Fruit fly (Drosophila melanogaster): ENCODE measurements around the gene EMC1.

DNA sequence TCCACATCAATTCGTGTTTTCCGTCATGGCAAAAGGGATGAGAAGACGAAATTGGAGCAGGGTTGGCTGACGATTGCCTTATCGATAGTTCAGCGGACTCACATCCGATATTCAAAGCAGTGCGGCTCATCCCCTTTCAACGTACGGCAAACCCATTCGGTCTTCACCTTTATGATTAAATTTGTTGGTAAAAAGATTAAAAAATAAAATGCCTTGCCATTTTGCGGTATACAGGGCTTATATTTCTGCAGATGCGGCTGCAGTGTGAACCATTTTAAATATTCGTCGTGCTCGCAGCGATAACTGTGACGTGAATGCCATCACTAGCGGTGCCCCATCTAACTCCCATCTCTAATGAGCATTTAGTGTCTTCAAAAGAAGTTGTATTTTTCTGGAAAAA lies at the start of gene EMC1, which contains the start of gene Taf7:
- TF ChIP-seq Hr39 (GFP tag; optimal IDR thresholded peaks at IDR 0.05) (no peak), CG4318 (GFP tag; optimal IDR thresholded peaks at IDR 0.05) (no peak), Gug (GFP tag; IDR thresholded peaks at IDR 0.05) (no peak)
